Worm (Caenorhabditis elegans): ENCODE data around the gene F10E7.9.
"Not testable (repeated sequence)": the region's sequence is repeated elsewhere in the genome, so short reads cannot be mapped to it uniquely, and the experiment has no call there.

F10E7.9 gene

DNA sequence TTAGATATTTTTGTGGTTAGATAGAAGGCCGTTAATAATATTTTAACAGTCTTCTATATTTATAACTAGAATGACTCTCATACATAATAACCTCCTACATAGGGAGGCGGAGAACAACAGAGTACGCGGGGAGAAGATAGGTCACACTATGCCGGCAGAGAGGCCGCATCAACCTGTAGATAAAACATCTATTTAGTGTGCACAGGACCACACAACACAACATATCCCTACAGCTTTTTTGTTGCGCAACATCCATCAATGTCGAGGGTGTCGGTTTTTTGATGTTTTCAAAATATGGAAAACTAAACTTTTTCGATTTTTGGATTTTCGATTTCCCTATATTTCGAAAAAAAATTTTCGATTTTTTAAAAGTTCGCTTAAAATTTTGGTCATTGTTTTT is 19.0 kb downstream of the F10E7.9 start:
- TF ChIP-seq Y67H2A.10 (GFP tag; conservative IDR thresholded peaks at IDR 0.05) (no peak), lin-35 (GFP tag; optimal IDR thresholded peaks at IDR 0.05) (no peak)

- TF ChIP-seq lsy-27 (tag; optimal IDR thresholded peaks at IDR 0.05; ENCODE audit: borderline replicate concordance, insufficient read depth) (no peak), ztf-22 (GFP tag; optimal IDR thresholded peaks at IDR 0.05) (no peak), tbx-9 (tag; optimal IDR thresholded peaks at IDR 0.05; ENCODE audit: borderline replicate concordance) (no peak), hmg-1.2 (GFP tag; IDR thresholded peaks at IDR 0.05) (peak; percentile 84)
Measured at ce11 chrII:7090085-7090484, 19.8 kb downstream of the F10E7.9 start.

DNA sequence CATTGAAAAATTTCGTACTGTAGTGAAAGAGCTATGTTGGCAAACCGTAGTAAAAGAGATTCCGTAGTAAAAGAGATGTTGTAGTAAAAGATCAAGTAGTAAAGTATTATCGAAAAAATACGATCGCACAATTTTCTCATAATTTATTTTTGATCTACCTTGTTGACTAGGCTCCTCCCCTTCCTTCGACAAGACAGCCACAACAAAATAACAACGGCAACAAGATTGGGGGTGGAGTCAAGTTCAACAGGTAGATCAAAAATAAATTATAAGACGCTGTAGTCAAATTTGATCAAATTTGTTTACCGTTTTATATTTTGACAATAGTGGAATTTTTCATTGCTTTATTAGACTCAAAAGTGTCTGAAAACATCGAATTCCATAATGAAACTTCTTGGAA is 21.6 kb downstream of the F10E7.9 start:
- TF ChIP-seq madf-8 (GFP tag; conservative IDR thresholded peaks at IDR 0.05) (peak; percentile 54), madf-6 (GFP tag; IDR thresholded peaks at IDR 0.05) (peak; percentile 73)

ce11 chrII:7084021-7084420 is 25.8 kb downstream of the F10E7.9 start, which contains the start of the genes T02G5.14 and T02G5.15:
Gene T02G5.14, plus strand, starts transcription at chrII:7084321.
Gene T02G5.15, plus strand, starts transcription at chrII:7084321.
- not testable (repeated sequence) for TF ChIP-seq xnd-1 (tag; optimal IDR thresholded peaks at IDR 0.05); madf-8 (GFP tag; conservative IDR thresholded peaks at IDR 0.05); gei-17 (GFP tag; optimal IDR thresholded peaks at IDR 0.05)

DNA sequence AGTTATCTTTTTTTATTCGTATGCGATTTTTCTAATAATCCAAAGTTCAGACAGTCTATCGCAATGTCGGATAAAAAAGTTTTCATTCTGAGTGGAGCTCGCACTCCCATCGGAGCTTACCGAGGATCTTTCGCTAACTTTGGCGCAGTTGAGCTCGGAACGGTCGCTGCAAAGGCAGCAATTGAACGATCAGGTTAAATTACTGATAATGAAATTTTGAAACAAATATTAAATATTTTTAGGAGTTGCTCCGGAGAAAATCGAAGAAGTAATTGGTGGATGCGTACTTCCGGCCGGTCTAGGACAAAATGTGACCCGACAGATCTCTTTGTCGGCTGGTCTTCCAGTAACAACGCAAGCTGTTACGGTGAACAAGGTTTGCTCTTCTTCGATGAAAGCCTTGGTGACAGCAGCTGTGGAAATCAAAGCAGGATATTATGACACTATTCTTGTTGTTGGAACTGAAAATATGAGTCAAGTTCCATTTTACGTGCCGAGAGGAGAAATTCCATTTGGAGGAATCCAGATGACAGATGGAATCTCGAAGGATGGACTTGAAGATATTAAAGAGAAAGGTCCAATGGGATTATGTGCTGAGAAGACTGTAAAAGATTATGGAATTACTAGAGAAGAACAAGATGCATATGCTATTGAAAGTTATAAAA is 34.2 kb downstream of the F10E7.9 start, which contains the start of gene T02G5.7:
T02G5.7 (plus strand) TSS at position 51 of the 665 bp plus-strand sequence.
- TF ChIP-seq chd-7 (tag; optimal IDR thresholded peaks at IDR 0.05) (peak; percentile 21), cebp-1 (GFP tag; IDR thresholded peaks at IDR 0.05) (no peak), cebp-1 (tag; optimal IDR thresholded peaks at IDR 0.05) (peak; percentile 36), mcd-1 (GFP tag; IDR thresholded peaks at IDR 0.05) (peak; percentile 36), aptf-3 (GFP tag; IDR thresholded peaks at IDR 0.05) (no peak), somi-1 (GFP tag; optimal IDR thresholded peaks at IDR 0.05) (no peak), ekl-4 (GFP tag; IDR thresholded peaks at IDR 0.05) (0 out of 2 replicates have a peak, but pooled peaks have one; percentile 17), lin-35 (GFP tag; optimal IDR thresholded peaks at IDR 0.05) (peak in 1 of 3 experiments; percentile 3), lin-54 (GFP tag; optimal IDR thresholded peaks at IDR 0.05) (peak; percentile 5), zim-3 (tag; optimal IDR thresholded peaks at IDR 0.05) (peak; percentile 74), F22D6.2 (tag; optimal IDR thresholded peaks at IDR 0.05) (no peak), Y53G8AR.9 (GFP tag; conservative IDR thresholded peaks at IDR 0.05) (peak; percentile 78), pbrm-1 (GFP tag; IDR thresholded peaks at IDR 0.05) (0 out of 2 replicates have a peak, but pooled peaks have one; percentile 15), B0336.3 (GFP tag; IDR thresholded peaks at IDR 0.05) (peak; percentile 59; the same call in 1 of the 2 replicates), tbx-9 (tag; optimal IDR thresholded peaks at IDR 0.05; ENCODE audit: borderline replicate concordance) (no peak), madf-6 (GFP tag; IDR thresholded peaks at IDR 0.05) (peak; percentile 29; the same call in 1 of the 2 replicates), madf-8 (GFP tag; conservative IDR thresholded peaks at IDR 0.05) (no peak), repo-1 (tag; optimal IDR thresholded peaks at IDR 0.05) (peak; percentile 8), ama-1 (optimal IDR thresholded peaks at IDR 0.05) (peak; percentile 29), ama-1 (GFP tag; optimal IDR thresholded peaks at IDR 0.05) (no peak), hmg-1.2 (GFP tag; IDR thresholded peaks at IDR 0.05) (no peak; the same call in 1 of the 2 replicates), B0035.1 (tag; optimal IDR thresholded peaks at IDR 0.05) (no peak), ceh-27 (GFP tag; optimal IDR thresholded peaks at IDR 0.05) (no peak), nfyb-1 (GFP tag; IDR thresholded peaks at IDR 0.05) (peak; percentile 42; the same call in 1 of the 2 replicates), C06A6.2 (GFP tag; conservative IDR thresholded peaks at IDR 0.05) (0 out of 2 replicates have a peak, but pooled peaks have one; percentile 44), ztf-22 (GFP tag; optimal IDR thresholded peaks at IDR 0.05) (peak; percentile 20), nhr-80 (tag; optimal IDR thresholded peaks at IDR 0.05) (no peak), sea-2 (GFP tag; IDR thresholded peaks at IDR 0.05) (no peak), T07F8.4 (tag; optimal IDR thresholded peaks at IDR 0.05) (no peak), dpff-1 (tag; optimal IDR thresholded peaks at IDR 0.05) (peak; percentile 75), ztf-18 (tag; optimal IDR thresholded peaks at IDR 0.05) (peak; percentile 15)

All from whole organism, young adult.